Worm (Caenorhabditis elegans) whole organism, L4/young adult: ENCODE data around the gene srt-15.
"Not testable (repeated sequence)": the region's sequence is repeated elsewhere in the genome, so short reads cannot be mapped to it uniquely, and the experiment has no call there.

Source experiments
- W03F9.2 ChIP-seq: fragments of 150-350 bp; optimal IDR thresholded peaks from 2 replicates; lab custom pipeline; 2014; ENCODE audit warnings: missing biosample characterization, missing genetic modification characterization
- dao-5 ChIP-seq: sonication (generic microtip); optimal IDR thresholded peaks from 2 replicates; lab custom pipeline; 2016; ENCODE audit warnings: missing genotype, missing genetic modification characterization, moderate library complexity, missing compliant biosample characterization
- him-1 ChIP-seq: sonication (generic microtip); optimal IDR thresholded peaks from 2 replicates; lab custom pipeline; 2016; ENCODE audit warnings: missing genotype, missing genetic modification reagents, missing genetic modification characterization, missing compliant biosample characterization

srt-15 gene

ce11 chrV:3062078-3062477 is at the start of gene srt-15:
TSS of gene srt-15 (minus strand) at chrV:3062178.
- TF ChIP-seq dao-5 (tag; lab: Kevin White, UChicago) (no peak), W03F9.2 (no peak), him-1 (tag; lab: Kevin White, UChicago) (no peak)

- no peak for TF ChIP-seq W03F9.2
Observed at ce11 chrV:3107450-3107849, 45.5 kb upstream of the srt-15 start, which contains the start of gene str-68. TSS of gene str-68 (minus strand) at chrV:3107550.

- TF ChIP-seq him-1 (tag; lab: Kevin White, UChicago), result no peak
- TF ChIP-seq dao-5 (tag; lab: Kevin White, UChicago), result no peak
- TF ChIP-seq W03F9.2, result no peak
Observed at ce11 chrV:3106785-3107184, 44.8 kb upstream of the srt-15 start.

ce11 chrV:3105810-3106209 is 43.8 kb upstream of the srt-15 start, which contains the start of gene str-69:
TSS of gene str-69 (minus strand) at chrV:3105910.
- no peak for TF ChIP-seq him-1 (tag; lab: Kevin White, UChicago)
- TF ChIP-seq dao-5 (tag; lab: Kevin White, UChicago), result no peak
- no peak for TF ChIP-seq W03F9.2

ce11 chrV:3104134-3104533 is 42.2 kb upstream of the srt-15 start, which contains the start of gene str-66:
TSS of gene str-66 (minus strand) at chrV:3104234.
- TF ChIP-seq him-1 (tag; lab: Kevin White, UChicago), result no peak
- TF ChIP-seq W03F9.2, result no peak

- not testable (repeated sequence) for TF ChIP-seq dao-5 (tag; lab: Kevin White, UChicago); him-1 (tag; lab: Kevin White, UChicago); W03F9.2
Observed at ce11 chrV:3102049-3102448, 40.1 kb upstream of the srt-15 start, which contains the start of gene Y73C8C.4. TSS of gene Y73C8C.4 (minus strand) at chrV:3102149.

- TF ChIP-seq dao-5 (tag; lab: Kevin White, UChicago), result no peak
- no peak for TF ChIP-seq him-1 (tag; lab: Kevin White, UChicago)
- no peak for TF ChIP-seq W03F9.2
Observed at ce11 chrV:3100527-3100926, 38.5 kb upstream of the srt-15 start.

- no peak for TF ChIP-seq W03F9.2
- TF ChIP-seq him-1 (tag; lab: Kevin White, UChicago), result no peak
- no peak for TF ChIP-seq dao-5 (tag; lab: Kevin White, UChicago)
Observed at ce11 chrV:3094351-3094750, 32.4 kb upstream of the srt-15 start, which contains the start of gene cyp-33C9. TSS of gene cyp-33C9 (minus strand) at chrV:3094561.

ce11 chrV:3088768-3089167 is 26.8 kb upstream of the srt-15 start, which contains the start of gene acs-21:
TSS of gene acs-21 (plus strand) at chrV:3089068.
- TF ChIP-seq dao-5 (tag; lab: Kevin White, UChicago), result no peak
- no peak for TF ChIP-seq W03F9.2
- no peak for TF ChIP-seq him-1 (tag; lab: Kevin White, UChicago)

- TF ChIP-seq him-1 (tag; lab: Kevin White, UChicago), result no peak
- no peak for TF ChIP-seq dao-5 (tag; lab: Kevin White, UChicago)
- TF ChIP-seq W03F9.2, result no peak
Observed at ce11 chrV:3086260-3086659, 24.3 kb upstream of the srt-15 start, which contains the start of gene srt-8. TSS of gene srt-8 (plus strand) at chrV:3086560.

ce11 chrV:3081471-3081870 is 19.5 kb upstream of the srt-15 start, which contains the start of gene srt-7:
TSS of gene srt-7 (plus strand) at chrV:3081771.
- no peak for TF ChIP-seq dao-5 (tag; lab: Kevin White, UChicago)
- no peak for TF ChIP-seq W03F9.2
- TF ChIP-seq him-1 (tag; lab: Kevin White, UChicago), result no peak

- TF ChIP-seq him-1 (tag; lab: Kevin White, UChicago) (no peak), W03F9.2 (no peak), dao-5 (tag; lab: Kevin White, UChicago) (no peak)
Observed at ce11 chrV:3080792-3081191, 18.8 kb upstream of the srt-15 start, which contains the start of gene srt-5. TSS of gene srt-5 (minus strand) at chrV:3080892.

ce11 chrV:3071548-3071947 is 9.6 kb upstream of the srt-15 start, which contains the start of gene C50H11.13:
TSS of gene C50H11.13 (minus strand) at chrV:3071648.
- TF ChIP-seq dao-5 (tag; lab: Kevin White, UChicago) (no peak), him-1 (tag; lab: Kevin White, UChicago) (no peak), W03F9.2 (no peak)

ce11 chrV:3069101-3069500 is 7.1 kb upstream of the srt-15 start, which contains the start of gene str-40:
TSS of gene str-40 (minus strand) at chrV:3069201.
- TF ChIP-seq him-1 (tag; lab: Kevin White, UChicago), result no peak
- TF ChIP-seq dao-5 (tag; lab: Kevin White, UChicago), result no peak
- TF ChIP-seq W03F9.2, result no peak

ce11 chrV:3065928-3066327 is 4.0 kb upstream of the srt-15 start, which contains the start of gene srh-185:
TSS of gene srh-185 (plus strand) at chrV:3066228.
- TF ChIP-seq W03F9.2 (no peak), dao-5 (tag; lab: Kevin White, UChicago) (no peak), him-1 (tag; lab: Kevin White, UChicago) (no peak)
